Fruit fly (Drosophila melanogaster) whole organism, wandering third instar larva: ENCODE measurements around the gene Fum3.

Source experiments
- Abd-B ChIP-seq: fragments of >200 bp; optimal IDR thresholded peaks from 2 replicates; lab custom pipeline; 2017; ENCODE audit warnings: missing biosample characterization, missing genetic modification characterization
- CG32264 ChIP-seq: fragments of 200-800 bp; sonication (Bioruptor generic); optimal IDR thresholded peaks from 2 replicates; lab custom pipeline; 2016; ENCODE audit warnings: missing biosample characterization, missing genetic modification characterization
- CG9705 ChIP-seq: fragments of 200-800 bp; sonication (Bioruptor generic); optimal IDR thresholded peaks from 2 replicates; lab custom pipeline; 2018; ENCODE audit warnings: missing biosample characterization, mild to moderate bottlenecking, missing genetic modification characterization
- CrebA ChIP-seq: fragments of 200-800 bp; sonication (Bioruptor generic); optimal IDR thresholded peaks from 2 replicates; lab custom pipeline; 2016; ENCODE audit warnings: missing biosample characterization, mild to moderate bottlenecking, missing genetic modification characterization, borderline replicate concordance
- Dfd ChIP-seq: fragments of >200 bp; optimal IDR thresholded peaks from 2 replicates; lab custom pipeline; 2017; ENCODE audit warnings: missing biosample characterization, missing genetic modification characterization
- Dif ChIP-seq: fragments of 200-275, 200-300 bp; sonication (Bioruptor generic); optimal IDR thresholded peaks from 2 replicates; lab custom pipeline; 2018; ENCODE audit warnings: missing biosample characterization, missing genetic modification characterization; ENCODE audit not compliant: partially characterized antibody
- GATAd ChIP-seq: sonication (Bioruptor generic); optimal IDR thresholded peaks from 2 replicates; lab custom pipeline; 2016; ENCODE audit warnings: missing biosample characterization, missing genetic modification characterization
- HLH106 ChIP-seq: fragments of 200-800 bp; optimal IDR thresholded peaks from 3 replicates; lab custom pipeline; 2019; ENCODE audit warnings: missing biosample characterization, mild to moderate bottlenecking, missing genetic modification characterization, moderate library complexity
- Hr78 ChIP-seq: fragments of >200 bp; optimal IDR thresholded peaks from 2 replicates; lab custom pipeline; 2017; ENCODE audit warnings: missing biosample characterization, missing genetic modification characterization
- Hr83 ChIP-seq: fragments of 200-300 bp; sonication (Bioruptor generic); optimal IDR thresholded peaks from 2 replicates; lab custom pipeline; 2016; ENCODE audit warnings: missing biosample characterization, mild to moderate bottlenecking, missing genetic modification characterization, moderate library complexity; ENCODE audit not compliant: poor library complexity, severe bottlenecking
- Jra ChIP-seq: sonication (Bioruptor generic); optimal IDR thresholded peaks from 2 replicates; lab custom pipeline; 2016; ENCODE audit warnings: missing biosample characterization, missing genetic modification characterization
- Mio ChIP-seq: sonication (Bioruptor generic); optimal IDR thresholded peaks from 2 replicates; lab custom pipeline; 2016; ENCODE audit warnings: missing biosample characterization, missing genetic modification characterization
- Myc ChIP-seq: fragments of >200 bp; optimal IDR thresholded peaks from 2 replicates; lab custom pipeline; 2017
- N ChIP-seq: fragments of >200 bp; optimal IDR thresholded peaks from 2 replicates; lab custom pipeline; 2018; ENCODE audit warnings: missing biosample characterization, missing external identifiers, missing genetic modification characterization
- OdsH ChIP-seq: fragments of 200-800 bp; sonication (Bioruptor generic); optimal IDR thresholded peaks from 2 replicates; lab custom pipeline; 2016; ENCODE audit warnings: missing biosample characterization, mild to moderate bottlenecking, missing genetic modification characterization
- Rel ChIP-seq, 2 experiments: fragments of 200-800 bp; sonication (Bioruptor generic) in 1 of 2; optimal IDR thresholded peaks; 2 replicates in 1 of 2; 3 replicates in 1 of 2; lab custom pipeline; 2016 to 2019; ENCODE audit warnings: mild to moderate bottlenecking in 2 of 2, missing biosample characterization in 2 of 2, missing genetic modification characterization in 2 of 2, moderate library complexity in 1 of 2
- Sp1 ChIP-seq: fragments of 200-800 bp; sonication (Bioruptor generic); optimal IDR thresholded peaks from 3 replicates; lab custom pipeline; 2019; ENCODE audit warnings: missing biosample characterization, mild to moderate bottlenecking, missing genetic modification characterization, moderate library complexity
- Vsx2 ChIP-seq: fragments of 200-300, 225-300 bp; sonication (Bioruptor generic); optimal IDR thresholded peaks from 2 replicates; lab custom pipeline; 2018; ENCODE audit warnings: missing biosample characterization, missing genetic modification characterization; ENCODE audit not compliant: partially characterized antibody
- br ChIP-seq: fragments of 200-800 bp; sonication (Bioruptor generic); optimal IDR thresholded peaks from 2 replicates; lab custom pipeline; 2016; ENCODE audit warnings: missing biosample characterization, missing genetic modification characterization
- brk ChIP-seq: fragments of 200-800 bp; sonication (Bioruptor generic); optimal IDR thresholded peaks from 2 replicates; lab custom pipeline; 2016; ENCODE audit warnings: missing biosample characterization, mild to moderate bottlenecking, missing genetic modification characterization
- dl ChIP-seq, 2 experiments: fragments of 175-275, 200-275 bp in 1 of 2; fragments of 200-275 bp in 1 of 2; sonication (Bioruptor generic); optimal IDR thresholded peaks; lab custom pipeline; 2018; ENCODE audit warnings: mild to moderate bottlenecking in 2 of 2, missing biosample characterization in 2 of 2, missing genetic modification characterization in 2 of 2, moderate library complexity in 2 of 2; ENCODE audit not compliant: partially characterized antibody in 2 of 2, insufficient read depth in 1 of 2
- dmrt93B ChIP-seq: fragments of 200-800 bp; sonication (Bioruptor generic); optimal IDR thresholded peaks from 2 replicates; lab custom pipeline; 2018; ENCODE audit warnings: missing biosample characterization, mild to moderate bottlenecking, missing genetic modification characterization
- dsf ChIP-seq: sonication (Bioruptor generic); optimal IDR thresholded peaks from 2 replicates; lab custom pipeline; 2016; ENCODE audit warnings: missing biosample characterization, missing genetic modification characterization, borderline replicate concordance
- ey ChIP-seq: fragments of 200-800 bp; sonication (Bioruptor generic); optimal IDR thresholded peaks from 2 replicates; lab custom pipeline; 2016; ENCODE audit warnings: missing biosample characterization, missing genetic modification characterization
- foxo ChIP-seq, 2 experiments: fragments of 200-800 bp; sonication (Bioruptor generic); optimal IDR thresholded peaks; 2 replicates in 1 of 2; 3 replicates in 1 of 2; lab custom pipeline; 2016 to 2017; ENCODE audit warnings: missing biosample characterization in 2 of 2, missing genetic modification characterization in 2 of 2
- fru ChIP-seq: fragments of 200-800 bp; sonication (Bioruptor generic); optimal IDR thresholded peaks from 3 replicates; lab custom pipeline; 2016; ENCODE audit warnings: missing biosample characterization, mild to moderate bottlenecking, missing genetic modification characterization
- h ChIP-seq: fragments of 200-800 bp; sonication (Bioruptor generic); optimal IDR thresholded peaks from 3 replicates; lab custom pipeline; 2016; ENCODE audit warnings: missing biosample characterization, mild to moderate bottlenecking, missing genetic modification characterization
- jim ChIP-seq: fragments of 175-275, 200-325 bp; sonication (Bioruptor generic); optimal IDR thresholded peaks from 2 replicates; lab custom pipeline; 2016; ENCODE audit warnings: missing biosample characterization, mild to moderate bottlenecking, missing genetic modification characterization
- lola ChIP-seq: fragments of >200 bp; optimal IDR thresholded peaks from 2 replicates; lab custom pipeline; 2017; ENCODE audit warnings: missing biosample characterization, missing genetic modification characterization
- pan ChIP-seq: fragments of >200 bp; optimal IDR thresholded peaks from 2 replicates; lab custom pipeline; 2017
- psq ChIP-seq: fragments of 200-800 bp; sonication (Bioruptor generic); optimal IDR thresholded peaks from 3 replicates; lab custom pipeline; 2017; ENCODE audit warnings: missing biosample characterization, mild to moderate bottlenecking, missing genetic modification characterization, moderate library complexity
- rgr ChIP-seq: fragments of 200-800 bp; sonication (Bioruptor generic); optimal IDR thresholded peaks from 3 replicates; lab custom pipeline; 2016; ENCODE audit warnings: missing biosample characterization, mild to moderate bottlenecking, missing genetic modification characterization
- sage ChIP-seq: fragments of 200-800 bp; sonication (Bioruptor generic); optimal IDR thresholded peaks from 2 replicates; lab custom pipeline; 2016; ENCODE audit warnings: missing biosample characterization, mild to moderate bottlenecking, missing genetic modification characterization
- sv ChIP-seq: fragments of 200-800 bp; sonication (Bioruptor generic); optimal IDR thresholded peaks from 3 replicates; lab custom pipeline; 2016; ENCODE audit warnings: missing biosample characterization, missing genetic modification characterization
- tai ChIP-seq: sonication (Bioruptor generic); optimal IDR thresholded peaks from 2 replicates; lab custom pipeline; 2016; ENCODE audit warnings: missing biosample characterization, missing genetic modification characterization
- usp ChIP-seq: fragments of >200 bp; optimal IDR thresholded peaks from 2 replicates; lab custom pipeline; 2017; ENCODE audit warnings: missing biosample characterization, missing genetic modification characterization
- woc ChIP-seq: sonication (Bioruptor generic); optimal IDR thresholded peaks from 2 replicates; lab custom pipeline; 2016; ENCODE audit warnings: missing biosample characterization, mild to moderate bottlenecking, missing genetic modification characterization

Gene Fum3

dm6 chr3L:11415382-11415781 is 50.3 kb downstream of the Fum3 start (continued):
- TF ChIP-seq GATAd (GFP tag; lab: Kevin White, UChicago) (no peak), Myc (lab: Kevin White, UChicago) (no peak), CG32264 (GFP tag; lab: Kevin White, UChicago) (no peak), Mio (no peak), woc (GFP tag; lab: Kevin White, UChicago) (no peak), Jra (no peak), dl (GFP tag; optimal IDR thresholded peaks at IDR 0.05; lab: Kevin White, UChicago; ENCODE audit: insufficient read depth in 1 of 2, partially characterized antibody in 2 of 2) (no peak), N (GFP tag; lab: Kevin White, UChicago) (no peak), sv (GFP tag; lab: Kevin White, UChicago) (peak; percentile 53), sage (GFP tag; lab: Kevin White, UChicago) (no peak), CG9705 (GFP tag; lab: Kevin White, UChicago) (peak; percentile 31), Abd-B (GFP tag; lab: Kevin White, UChicago) (no peak), brk (GFP tag; lab: Kevin White, UChicago) (peak; percentile 61), br (GFP tag; lab: Kevin White, UChicago) (peak; percentile 37)

- TF ChIP-seq Dfd (GFP tag; lab: Kevin White, UChicago) (no peak), Rel (GFP tag; optimal IDR thresholded peaks at IDR 0.05; lab: Kevin White, UChicago) (no peak), Rel (tag; optimal IDR thresholded peaks at IDR 0.05; lab: Kevin White, UChicago) (no peak), CG9705 (GFP tag; lab: Kevin White, UChicago) (no peak), Vsx2 (GFP tag; lab: Kevin White, UChicago) (no peak), dl (GFP tag; optimal IDR thresholded peaks at IDR 0.05; lab: Kevin White, UChicago; ENCODE audit: insufficient read depth in 1 of 2, partially characterized antibody in 2 of 2) (no peak), Abd-B (GFP tag; lab: Kevin White, UChicago) (no peak), Dif (GFP tag; lab: Kevin White, UChicago) (no peak), h (GFP tag; lab: Kevin White, UChicago) (peak; percentile 32), sv (GFP tag; lab: Kevin White, UChicago) (no peak), fru (peak; percentile 48), tai (GFP tag; lab: Kevin White, UChicago) (no peak), Sp1 (GFP tag; lab: Kevin White, UChicago) (peak; percentile 15), psq (peak; percentile 6), usp (GFP tag; lab: Kevin White, UChicago) (no peak), Jra (no peak), OdsH (GFP tag; lab: Kevin White, UChicago) (peak; percentile 9), lola (GFP tag; lab: Kevin White, UChicago) (no peak), brk (GFP tag; lab: Kevin White, UChicago) (no peak), br (GFP tag; lab: Kevin White, UChicago) (peak; percentile 16), HLH106 (tag; lab: Kevin White, UChicago) (peak; percentile 3), foxo (GFP tag; optimal IDR thresholded peaks at IDR 0.05; lab: Kevin White, UChicago) (peak in 1 of 2 experiments; percentile 55), woc (GFP tag; lab: Kevin White, UChicago) (peak; percentile 17), Hr83 (GFP tag; lab: Kevin White, UChicago) (no peak), GATAd (GFP tag; lab: Kevin White, UChicago) (no peak), Hr78 (GFP tag; lab: Kevin White, UChicago) (no peak), jim (GFP tag; lab: Kevin White, UChicago) (no peak), ey (GFP tag; lab: Kevin White, UChicago) (peak; percentile 35), CG32264 (GFP tag; lab: Kevin White, UChicago) (no peak), dsf (GFP tag; lab: Kevin White, UChicago) (no peak), rgr (GFP tag; lab: Kevin White, UChicago) (peak; percentile 24), sage (GFP tag; lab: Kevin White, UChicago) (no peak)
Observed at dm6 chr3L:11414453-11414852, 51.2 kb downstream of the Fum3 start.

dm6 chr3L:11413697-11414096 is 52.0 kb downstream of the Fum3 start:
- TF ChIP-seq fru (no peak), CrebA (GFP tag; lab: Kevin White, UChicago) (no peak), CG32264 (GFP tag; lab: Kevin White, UChicago) (no peak), sv (GFP tag; lab: Kevin White, UChicago) (no peak), brk (GFP tag; lab: Kevin White, UChicago) (no peak), pan (no peak), foxo (GFP tag; optimal IDR thresholded peaks at IDR 0.05; lab: Kevin White, UChicago) (no peak), lola (GFP tag; lab: Kevin White, UChicago) (no peak), woc (GFP tag; lab: Kevin White, UChicago) (no peak), dl (GFP tag; optimal IDR thresholded peaks at IDR 0.05; lab: Kevin White, UChicago; ENCODE audit: insufficient read depth in 1 of 2, partially characterized antibody in 2 of 2) (no peak), N (GFP tag; lab: Kevin White, UChicago) (no peak), dmrt93B (GFP tag; lab: Kevin White, UChicago) (no peak), psq (no peak), Dif (GFP tag; lab: Kevin White, UChicago) (no peak), tai (GFP tag; lab: Kevin White, UChicago) (no peak), sage (GFP tag; lab: Kevin White, UChicago) (no peak)
